Fruit fly (Drosophila melanogaster) whole organism, embryonic: Measurements from ENCODE around the gene Ugt316A1.

Source experiments
- Abd-B ChIP-seq: fragments of 200-800 bp; sonication (Bioruptor generic); optimal IDR thresholded peaks from 2 replicates; lab custom pipeline; 2018; ENCODE audit warnings: missing biosample characterization, mild to moderate bottlenecking, missing genetic modification characterization, moderate library complexity
- CG10979 ChIP-seq: fragments of 200-800 bp; sonication (Bioruptor generic); optimal IDR thresholded peaks from 2 replicates; lab custom pipeline; 2018; ENCODE audit warnings: missing biosample characterization, mild to moderate bottlenecking, missing genetic modification characterization, moderate library complexity
- CG11085 ChIP-seq: fragments of 200-800 bp; sonication (Bioruptor generic); IDR thresholded peaks from 2 replicates; pipeline ENCODE4 v1.3.6; 2022; ENCODE audit warnings: missing biosample characterization, missing genetic modification characterization
- CG13424 ChIP-seq: fragments of 200-800 bp; sonication (Bioruptor generic); optimal IDR thresholded peaks from 2 replicates; lab custom pipeline; 2019; ENCODE audit warnings: missing biosample characterization, mild to moderate bottlenecking, missing genetic modification characterization, moderate library complexity
- CG13894 ChIP-seq: fragments of 200-800 bp; sonication (Bioruptor generic); optimal IDR thresholded peaks from 3 replicates; lab custom pipeline; 2018; ENCODE audit warnings: missing biosample characterization, mild to moderate bottlenecking, missing genetic modification characterization, moderate library complexity
- CG1529 ChIP-seq: fragments of 200-800 bp; sonication (Bioruptor generic); optimal IDR thresholded peaks from 3 replicates; lab custom pipeline; 2018; ENCODE audit warnings: missing biosample characterization, missing genetic modification characterization
- CG18262 ChIP-seq: fragments of 200-800 bp; optimal IDR thresholded peaks from 3 replicates; lab custom pipeline; 2019; ENCODE audit warnings: missing biosample characterization, mild to moderate bottlenecking, missing genetic modification characterization, moderate library complexity
- CG30403 ChIP-seq: fragments of 200-800 bp; sonication (Bioruptor generic); optimal IDR thresholded peaks from 3 replicates; lab custom pipeline; 2016; ENCODE audit warnings: missing biosample characterization, missing genetic modification characterization
- CG31388 ChIP-seq: fragments of 200-800 bp; sonication (Bioruptor generic); optimal IDR thresholded peaks from 2 replicates; lab custom pipeline; 2016; ENCODE audit warnings: missing biosample characterization, missing genetic modification characterization
- CG32767 ChIP-seq: fragments of 200-800 bp; sonication (Bioruptor generic); IDR thresholded peaks from 2 replicates; pipeline ENCODE4 v1.3.6; 2022; ENCODE audit warnings: missing biosample characterization, missing genetic modification characterization
- CG3407 ChIP-seq: fragments of 200-800 bp; sonication (Bioruptor generic); optimal IDR thresholded peaks from 2 replicates; lab custom pipeline; 2018; ENCODE audit warnings: missing biosample characterization, mild to moderate bottlenecking, missing genetic modification characterization
- CG34224 ChIP-seq: fragments of 200-800 bp; sonication (Bioruptor generic); IDR thresholded peaks from 3 replicates; pipeline ENCODE4 v1.3.6; 2022; ENCODE audit warnings: missing biosample characterization, missing genetic modification characterization; ENCODE audit not compliant: partially characterized antibody
- CG4360 ChIP-seq: fragments of 200-800 bp; sonication (Bioruptor generic); IDR thresholded peaks from 2 replicates; pipeline ENCODE4 v1.3.6; 2022; ENCODE audit warnings: missing biosample characterization, missing genetic modification characterization
- CG4854 ChIP-seq: fragments of 200-800 bp; sonication (Bioruptor generic); optimal IDR thresholded peaks from 2 replicates; lab custom pipeline; 2016; ENCODE audit warnings: missing biosample characterization, missing genetic modification characterization, inconsistent platforms
- CG6254 ChIP-seq: fragments of 200-800 bp; sonication (Bioruptor generic); optimal IDR thresholded peaks from 3 replicates; lab custom pipeline; 2017; ENCODE audit warnings: mild to moderate bottlenecking, missing biosample characterization, missing genetic modification reagents, missing genetic modification characterization
- CG6765 ChIP-seq: fragments of 200-800 bp; sonication (Bioruptor generic); optimal IDR thresholded peaks from 3 replicates; lab custom pipeline; 2017; ENCODE audit warnings: missing biosample characterization, mild to moderate bottlenecking, missing genetic modification characterization
- CG7928 ChIP-seq: fragments of 200-800 bp; sonication (Bioruptor generic); optimal IDR thresholded peaks from 2 replicates; lab custom pipeline; 2017; ENCODE audit warnings: missing biosample characterization, mild to moderate bottlenecking, missing genetic modification characterization
- CG8478 ChIP-seq: fragments of >200 bp; optimal IDR thresholded peaks from 2 replicates; lab custom pipeline; 2018
- CG9215 ChIP-seq: fragments of 200-800 bp; sonication (Bioruptor generic); IDR thresholded peaks from 2 replicates; pipeline ENCODE4 v1.3.6; 2022; ENCODE audit warnings: missing biosample characterization, missing genetic modification characterization
- CG9932 ChIP-seq: fragments of 200-800 bp; sonication (Bioruptor generic); IDR thresholded peaks from 2 replicates; pipeline ENCODE4 v1.3.6; 2022; ENCODE audit warnings: missing biosample characterization, missing genetic modification characterization
- CkIIα-i1 ChIP-seq: fragments of 200-800 bp; sonication (Bioruptor generic); IDR thresholded peaks from 2 replicates; pipeline ENCODE4 v1.3.6; 2022; ENCODE audit warnings: missing biosample characterization, missing genetic modification characterization
- Dek ChIP-seq: fragments of 200-800 bp; sonication (Bioruptor generic); optimal IDR thresholded peaks from 3 replicates; lab custom pipeline; 2019; ENCODE audit warnings: missing biosample characterization, mild to moderate bottlenecking, missing genetic modification characterization, moderate library complexity
- Fer1 ChIP-seq: fragments of 200-800 bp; sonication (Bioruptor generic); optimal IDR thresholded peaks from 2 replicates; lab custom pipeline; 2017; ENCODE audit warnings: missing biosample characterization, mild to moderate bottlenecking, missing genetic modification characterization
- H2.0 ChIP-seq: fragments of 200-800 bp; sonication (Bioruptor generic); IDR thresholded peaks from 2 replicates; pipeline ENCODE4 v1.3.6; 2022; ENCODE audit warnings: missing biosample characterization, missing genetic modification characterization
- NC2α ChIP-seq: fragments of 200-800 bp; sonication (Bioruptor generic); optimal IDR thresholded peaks from 2 replicates; lab custom pipeline; 2016; ENCODE audit warnings: missing biosample characterization, missing genetic modification characterization
- Sry-δ ChIP-seq: fragments of 200-800 bp; sonication (Bioruptor generic); optimal IDR thresholded peaks from 2 replicates; lab custom pipeline; 2016; ENCODE audit warnings: missing biosample characterization, missing genetic modification characterization
- Usf ChIP-seq: fragments of 200-800 bp; sonication (Bioruptor generic); optimal IDR thresholded peaks from 2 replicates; lab custom pipeline; 2017; ENCODE audit warnings: missing genotype, missing biosample characterization, missing genetic modification characterization
- Xbp1 ChIP-seq: fragments of 200-800 bp; sonication (Bioruptor generic); optimal IDR thresholded peaks from 3 replicates; lab custom pipeline; 2016; ENCODE audit warnings: missing biosample characterization, mild to moderate bottlenecking, missing genetic modification characterization
- caup ChIP-seq: fragments of 200-800 bp; sonication (Bioruptor generic); optimal IDR thresholded peaks from 3 replicates; lab custom pipeline; 2017; ENCODE audit warnings: missing biosample characterization, mild to moderate bottlenecking, missing genetic modification characterization, moderate library complexity; ENCODE audit not compliant: severe bottlenecking
- crc ChIP-seq: fragments of 200-800 bp; sonication (Bioruptor generic); optimal IDR thresholded peaks from 2 replicates; lab custom pipeline; 2016; ENCODE audit warnings: missing biosample characterization, missing genetic modification characterization
- crp ChIP-seq, 2 experiments: fragments of 200-800 bp; sonication (Bioruptor generic); optimal IDR thresholded peaks; 2 replicates in 1 of 2; 3 replicates in 1 of 2; lab custom pipeline; 2017; ENCODE audit warnings: missing biosample characterization in 2 of 2, missing genetic modification characterization in 2 of 2, mild to moderate bottlenecking in 1 of 2, moderate library complexity in 1 of 2
- dimm ChIP-seq: fragments of 200-800 bp; sonication (Bioruptor generic); IDR thresholded peaks from 2 replicates; pipeline ENCODE4 v1.3.6; 2022; ENCODE audit warnings: missing biosample characterization, missing genetic modification characterization
- dmrt99B ChIP-seq: fragments of 200-800 bp; sonication (Bioruptor generic); optimal IDR thresholded peaks from 2 replicates; lab custom pipeline; 2018; ENCODE audit warnings: missing biosample characterization, mild to moderate bottlenecking, missing genetic modification characterization, moderate library complexity
- fd102C ChIP-seq: fragments of 200-800 bp; sonication (Bioruptor generic); optimal IDR thresholded peaks from 2 replicates; lab custom pipeline; 2018; ENCODE audit warnings: missing biosample characterization, mild to moderate bottlenecking, missing genetic modification characterization, moderate library complexity
- fd96Cb ChIP-seq: fragments of 200-800 bp; sonication (Bioruptor generic); optimal IDR thresholded peaks from 2 replicates; lab custom pipeline; 2018; ENCODE audit warnings: missing biosample characterization, mild to moderate bottlenecking, missing genetic modification characterization, moderate library complexity
- gce ChIP-seq: fragments of 200-800 bp; sonication (Bioruptor generic); IDR thresholded peaks from 3 replicates; pipeline ENCODE4 v1.3.6; 2022; ENCODE audit warnings: missing biosample characterization, missing genetic modification characterization
- gsb ChIP-seq: fragments of 200-800 bp; sonication (Bioruptor generic); IDR thresholded peaks from 2 replicates; pipeline ENCODE4 v1.3.6; 2022; ENCODE audit warnings: missing biosample characterization, missing genetic modification characterization
- hb ChIP-seq: fragments of 200-800 bp; sonication (Bioruptor generic); IDR thresholded peaks from 3 replicates; pipeline ENCODE4 v1.3.6; 2022; ENCODE audit warnings: missing biosample characterization, missing genetic modification characterization; ENCODE audit not compliant: partially characterized antibody
- hkb ChIP-seq, 2 experiments: fragments of 200-800 bp in 1 of 2; fragments of >200 bp in 1 of 2; sonication (Bioruptor generic) in 1 of 2; IDR thresholded peaks in 1 of 2; optimal IDR thresholded peaks in 1 of 2; 2 replicates each; pipeline versions ENCODE4 v1.3.6 to Lab custom; 2017 to 2022; ENCODE audit warnings: missing biosample characterization in 1 of 2, missing genetic modification characterization in 1 of 2
- kay ChIP-seq: fragments of 200-800 bp; sonication (Bioruptor generic); optimal IDR thresholded peaks from 2 replicates; lab custom pipeline; 2016; ENCODE audit warnings: missing biosample characterization, missing genetic modification characterization
- ken ChIP-seq: fragments of 200-800 bp; sonication (Bioruptor generic); IDR thresholded peaks from 3 replicates; pipeline ENCODE4 v1.3.6; 2022; ENCODE audit warnings: missing biosample characterization, missing genetic modification characterization
- lmd ChIP-seq: fragments of 200-800 bp; sonication (Bioruptor generic); IDR thresholded peaks from 2 replicates; pipeline ENCODE4 v1.3.6; 2022; ENCODE audit warnings: missing biosample characterization, missing genetic modification characterization
- nau ChIP-seq: fragments of 200-800 bp; sonication (Bioruptor generic); optimal IDR thresholded peaks from 3 replicates; lab custom pipeline; 2017; ENCODE audit warnings: missing biosample characterization, mild to moderate bottlenecking, missing genetic modification characterization, missing genetic modification reagents
- sens-2 ChIP-seq: fragments of 200-800 bp; sonication (Bioruptor generic); IDR thresholded peaks from 2 replicates; pipeline ENCODE4 v1.3.6; 2022; ENCODE audit warnings: missing biosample characterization, missing genetic modification characterization
- slou ChIP-seq: fragments of 200-800 bp; sonication (Bioruptor generic); optimal IDR thresholded peaks from 3 replicates; lab custom pipeline; 2016; ENCODE audit warnings: missing biosample characterization, missing genetic modification characterization
- stwl ChIP-seq: fragments of 200-800 bp; sonication (Bioruptor generic); optimal IDR thresholded peaks from 3 replicates; lab custom pipeline; 2018; ENCODE audit warnings: missing biosample characterization, mild to moderate bottlenecking, missing genetic modification characterization, moderate library complexity
- twi ChIP-seq: fragments of 200-800 bp; optimal IDR thresholded peaks from 2 replicates; lab custom pipeline; 2019; ENCODE audit warnings: missing biosample characterization, mild to moderate bottlenecking, missing genetic modification characterization, moderate library complexity
- usp ChIP-seq: fragments of >200 bp; optimal IDR thresholded peaks from 2 replicates; lab custom pipeline; 2017; ENCODE audit warnings: missing biosample characterization, missing genetic modification characterization
- wek ChIP-seq: fragments of 200-800 bp; sonication (Bioruptor generic); optimal IDR thresholded peaks from 3 replicates; lab custom pipeline; 2018; ENCODE audit warnings: missing biosample characterization, mild to moderate bottlenecking, missing genetic modification characterization, moderate library complexity

The Ugt316A1 gene

dm6 chr3L:19045299-19046025, 17.2 kb downstream of the Ugt316A1 start, which contains the start of gene nkd (continued):
- TF ChIP-seq CG9215 (GFP tag; lab: Robert Waterston, UW) = peak; percentile 73
- no peak for TF ChIP-seq stwl (tag; lab: Kevin White, UChicago)
- no peak for TF ChIP-seq CG7928 (GFP tag; lab: Kevin White, UChicago)
- no peak for TF ChIP-seq hb (GFP tag; lab: Robert Waterston, UW)
- peak; percentile 65 for TF ChIP-seq CG4854 (GFP tag; lab: Kevin White, UChicago)
- peak; percentile 86 for TF ChIP-seq lmd (GFP tag; lab: Robert Waterston, UW)
- TF ChIP-seq CG10979 (tag; lab: Kevin White, UChicago) = peak; percentile 93
- peak; percentile 34 for TF ChIP-seq Usf
- TF ChIP-seq ken = peak; percentile 80
- TF ChIP-seq CG18262 (tag; lab: Kevin White, UChicago) = peak; percentile 95
- peak; percentile 85 for TF ChIP-seq Fer1 (GFP tag; lab: Kevin White, UChicago)
- peak; percentile 37 for TF ChIP-seq crc (GFP tag; lab: Kevin White, UChicago)
- peak; percentile 74 for TF ChIP-seq gsb (GFP tag; lab: Robert Waterston, UW)
- TF ChIP-seq CG34224 (GFP tag; lab: Robert Waterston, UW) = peak; percentile 64; the same call in 1 of the 3 replicates
- no peak for TF ChIP-seq NC2α (GFP tag; lab: Kevin White, UChicago)
- TF ChIP-seq CG13894 (tag; lab: Kevin White, UChicago) = peak; percentile 82
- TF ChIP-seq CG3407 (GFP tag; lab: Kevin White, UChicago) = peak; percentile 72
- peak; percentile 88 for TF ChIP-seq CG32767 (GFP tag; lab: Robert Waterston, UW)
- TF ChIP-seq CG6254 (GFP tag; lab: Kevin White, UChicago) = peak; percentile 56
- TF ChIP-seq twi (tag; lab: Kevin White, UChicago) = peak; percentile 65
- peak; percentile 92 for TF ChIP-seq H2.0 (GFP tag; lab: Robert Waterston, UW)
- TF ChIP-seq Abd-B (GFP tag; lab: Kevin White, UChicago) = peak; percentile 70
- TF ChIP-seq CkIIα-i1 = no peak
- peak; percentile 93 for TF ChIP-seq CG9932 (GFP tag; lab: Robert Waterston, UW)
- TF ChIP-seq Dek (tag; lab: Kevin White, UChicago) = peak; percentile 91
- peak; percentile 92 for TF ChIP-seq CG13424 (tag; lab: Kevin White, UChicago)
- TF ChIP-seq hkb (optimal IDR thresholded peaks at IDR 0.05; lab: Kevin White, UChicago) = no peak
- peak; percentile 94 for TF ChIP-seq hkb (GFP tag; IDR thresholded peaks at IDR 0.05; lab: Robert Waterston, UW)
- peak; percentile 29 for TF ChIP-seq CG1529 (GFP tag; lab: Kevin White, UChicago)
- TF ChIP-seq CG4360 (GFP tag; lab: Robert Waterston, UW) = peak; percentile 35; the same call in 1 of the 2 replicates
- peak; percentile 49 for TF ChIP-seq slou (GFP tag; lab: Kevin White, UChicago)
- TF ChIP-seq sens-2 (GFP tag; lab: Robert Waterston, UW) = peak; percentile 87
- peak; percentile 50 for TF ChIP-seq wek (GFP tag; lab: Kevin White, UChicago)
- no peak for TF ChIP-seq CG8478 (lab: Kevin White, UChicago)
- TF ChIP-seq fd102C (GFP tag; lab: Kevin White, UChicago) = peak; percentile 41
- peak; percentile 82 for TF ChIP-seq dimm (GFP tag; lab: Robert Waterston, UW)
- TF ChIP-seq nau (GFP tag; lab: Kevin White, UChicago) = peak; percentile 29
- TF ChIP-seq gce (GFP tag; lab: Robert Waterston, UW) = peak; percentile 93
- no peak for TF ChIP-seq usp
- no peak for TF ChIP-seq Sry-δ (GFP tag; lab: Kevin White, UChicago)
- TF ChIP-seq CG6765 (GFP tag; lab: Kevin White, UChicago) = peak; percentile 77
- TF ChIP-seq Xbp1 (GFP tag; lab: Kevin White, UChicago) = peak; percentile 94
- peak; percentile 68 for TF ChIP-seq kay (GFP tag; lab: Kevin White, UChicago)
- peak; percentile 82 for TF ChIP-seq CG11085 (GFP tag; lab: Robert Waterston, UW)
- TF ChIP-seq fd96Cb (tag; lab: Kevin White, UChicago) = peak; percentile 83
- TF ChIP-seq CG31388 (GFP tag; lab: Kevin White, UChicago) = peak; percentile 4
- peak; percentile 66 for TF ChIP-seq caup (GFP tag; lab: Kevin White, UChicago)
- TF ChIP-seq dmrt99B (tag; lab: Kevin White, UChicago) = peak; percentile 91
- peak; percentile 84 for TF ChIP-seq CG30403 (GFP tag; lab: Kevin White, UChicago)
- TF ChIP-seq crp (GFP tag; optimal IDR thresholded peaks at IDR 0.05; lab: Kevin White, UChicago) = no peak
